Fruit fly (Drosophila melanogaster) whole organism, pupa: ENCODE data around the gene CG33110.

Source experiments
- CG14655 ChIP-seq: fragments of 200-800 bp; sonication (Bioruptor generic); optimal IDR thresholded peaks from 3 replicates; lab custom pipeline; 2017; ENCODE audit warnings: mild to moderate bottlenecking, missing biosample characterization, missing genetic modification reagents, missing genetic modification characterization
- CG17806 ChIP-seq: fragments of 200-800 bp; sonication (Bioruptor generic); optimal IDR thresholded peaks from 2 replicates; lab custom pipeline; 2018; ENCODE audit warnings: missing biosample characterization, mild to moderate bottlenecking, missing genetic modification characterization, moderate library complexity
- CG8159 ChIP-seq: fragments of 200-800 bp; sonication (Bioruptor generic); optimal IDR thresholded peaks from 3 replicates; lab custom pipeline; 2018; ENCODE audit warnings: missing biosample characterization, mild to moderate bottlenecking, missing genetic modification characterization, moderate library complexity
- EcR ChIP-seq: fragments of 200-800 bp; sonication (Bioruptor generic); optimal IDR thresholded peaks from 3 replicates; lab custom pipeline; 2019; ENCODE audit warnings: missing biosample characterization, missing genetic modification characterization, mild to moderate bottlenecking, moderate library complexity, missing genetic modification reagents
- Pif1A ChIP-seq: fragments of 200-800 bp; sonication (Bioruptor generic); optimal IDR thresholded peaks from 3 replicates; lab custom pipeline; 2016; ENCODE audit warnings: missing biosample characterization, missing genetic modification characterization
- Pif1B ChIP-seq: fragments of 200-800 bp; sonication (Bioruptor generic); optimal IDR thresholded peaks from 3 replicates; lab custom pipeline; 2016; ENCODE audit warnings: missing biosample characterization, missing genetic modification characterization
- rn ChIP-seq: fragments of 200-800 bp; sonication (Bioruptor generic); IDR thresholded peaks from 2 replicates; pipeline ENCODE4 v1.3.6; 2022; ENCODE audit warnings: missing biosample characterization, missing genetic modification characterization

DNA sequence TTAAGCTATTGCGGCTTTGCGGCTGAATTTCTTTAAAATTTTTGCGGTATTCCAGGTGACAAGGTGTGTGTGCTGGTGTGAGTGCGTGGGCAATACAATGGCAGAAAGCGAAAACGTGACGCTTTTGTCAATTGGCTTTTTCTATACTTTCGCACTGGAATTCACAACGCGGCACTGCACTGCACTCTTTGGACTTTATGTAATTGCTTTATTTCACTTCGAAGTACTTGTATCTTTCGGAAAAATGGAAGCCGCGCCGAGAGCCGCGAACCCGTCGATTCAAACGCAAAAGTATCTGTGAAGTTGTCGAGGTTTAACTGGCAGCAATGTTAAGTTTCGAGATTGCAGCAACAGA lies 56.3 kb downstream of the CG33110 start:
- TF ChIP-seq CG17806 (tag; lab: Kevin White, UChicago) (no peak), CG8159 (tag; lab: Kevin White, UChicago) (no peak), Pif1A (no peak), CG14655 (GFP tag; lab: Kevin White, UChicago) (no peak), rn (GFP tag; lab: Robert Waterston, UW) (no peak), EcR (no peak), Pif1B (GFP tag; lab: Kevin White, UChicago) (no peak)
